Worm (Caenorhabditis elegans): ENCODE data around the gene T04A8.7.

The T04A8.7 gene

DNA sequence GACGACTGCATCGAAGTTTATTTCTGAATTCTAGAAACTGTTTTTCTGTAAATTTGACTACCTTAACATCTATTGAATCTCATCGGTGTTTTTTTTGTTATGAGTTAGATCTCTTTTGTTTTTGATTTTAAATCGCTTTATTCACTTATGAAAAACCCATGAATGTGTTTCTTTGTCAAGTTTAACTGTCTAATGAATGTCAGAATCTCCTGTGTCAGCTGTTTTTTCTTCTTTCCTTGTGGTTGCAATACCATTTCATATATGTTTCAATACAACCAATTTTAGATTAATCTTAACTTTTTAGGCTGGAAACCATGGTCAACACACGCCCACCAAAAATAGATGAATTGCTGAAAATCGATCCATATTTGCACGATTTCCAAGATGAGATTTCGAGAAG lies at the start of gene T04A8.7:
T04A8.7 (plus strand) TSS at position 301 of the 400 bp plus-strand sequence.
- no peak for TF ChIP-seq ceh-44 (GFP tag; IDR thresholded peaks at IDR 0.05)
- peak in 1 of 2 experiments; percentile 67 for TF ChIP-seq unc-62 (GFP tag; optimal IDR thresholded peaks at IDR 0.05 in 1 of 2)
- TF ChIP-seq unc-62 (tag; optimal IDR thresholded peaks at IDR 0.05): no peak
- peak; percentile 59 for TF ChIP-seq ama-1 (optimal IDR thresholded peaks at IDR 0.05)
- no peak for TF ChIP-seq sdz-12 (GFP tag; optimal IDR thresholded peaks at IDR 0.05)

DNA sequence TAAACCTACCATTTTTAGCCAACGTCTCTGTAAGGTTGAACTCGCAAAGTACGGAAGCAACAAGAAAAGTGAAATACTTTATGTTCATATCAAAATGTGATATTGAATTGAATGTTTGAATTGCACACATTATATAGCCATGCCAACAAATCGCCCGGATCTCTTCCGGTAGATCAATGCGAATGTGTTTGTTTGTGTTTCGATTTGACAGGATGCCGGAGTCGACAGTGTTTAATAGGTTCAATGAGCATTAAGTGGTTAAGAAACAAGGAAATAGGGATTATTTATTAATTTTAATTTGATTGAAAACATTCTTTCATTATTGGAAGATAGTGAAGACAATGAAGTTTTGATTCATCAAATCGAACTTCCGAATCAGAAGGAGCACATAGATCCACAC lies 48.9 kb upstream of the T04A8.7 start, which contains the start of gene pqn-29:
pqn-29 (minus strand) TSS at position 101 of the 400 bp plus-strand sequence.
- TF ChIP-seq nhr-41 (GFP tag; IDR thresholded peaks at IDR 0.05) (no peak), ZK337.2 (GFP tag; IDR thresholded peaks at IDR 0.05) (no peak), zfp-3 (GFP tag; conservative IDR thresholded peaks at IDR 0.05) (no peak), ceh-82 (tag; optimal IDR thresholded peaks at IDR 0.05) (no peak), lin-1 (GFP tag; IDR thresholded peaks at IDR 0.05) (no peak), T20F7.1 (GFP tag; optimal IDR thresholded peaks at IDR 0.05) (no peak), Y105C5A.15 (GFP tag; IDR thresholded peaks at IDR 0.05) (no peak), php-3 (GFP tag; IDR thresholded peaks at IDR 0.05) (no peak), D1046.2 (GFP tag; IDR thresholded peaks at IDR 0.05) (no peak), dve-1 (tag; optimal IDR thresholded peaks at IDR 0.05; ENCODE audit: insufficient read depth) (no peak), hif-1 (tag; optimal IDR thresholded peaks at IDR 0.05) (no peak), sdz-12 (GFP tag; optimal IDR thresholded peaks at IDR 0.05) (no peak), ctbp-1 (GFP tag; IDR thresholded peaks at IDR 0.05) (no peak), F10B5.3 (tag; optimal IDR thresholded peaks at IDR 0.05) (no peak), mxl-3 (GFP tag; optimal IDR thresholded peaks at IDR 0.05) (no peak)

DNA sequence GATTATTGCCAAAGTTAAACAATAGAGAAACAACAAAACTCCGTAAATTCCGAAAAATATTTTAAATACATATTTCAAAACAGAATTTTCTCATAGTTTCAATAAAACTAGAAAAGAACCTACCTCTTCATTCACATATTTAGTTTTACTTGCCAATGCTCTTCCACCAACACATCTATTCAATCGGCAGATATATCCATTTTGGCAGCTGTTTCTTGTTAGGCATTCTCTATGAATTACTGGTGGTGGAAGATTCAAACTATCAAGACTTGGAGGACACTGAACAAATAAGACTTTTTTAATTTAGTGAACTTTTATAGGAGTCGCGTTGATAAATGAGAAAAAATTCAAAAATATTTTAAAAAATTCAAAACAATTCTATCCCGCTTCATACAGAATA lies 47.8 kb upstream of the T04A8.7 start:
- TF ChIP-seq vab-7 (GFP tag; IDR thresholded peaks at IDR 0.05) (no peak), zip-11 (GFP tag; IDR thresholded peaks at IDR 0.05) (no peak)

DNA sequence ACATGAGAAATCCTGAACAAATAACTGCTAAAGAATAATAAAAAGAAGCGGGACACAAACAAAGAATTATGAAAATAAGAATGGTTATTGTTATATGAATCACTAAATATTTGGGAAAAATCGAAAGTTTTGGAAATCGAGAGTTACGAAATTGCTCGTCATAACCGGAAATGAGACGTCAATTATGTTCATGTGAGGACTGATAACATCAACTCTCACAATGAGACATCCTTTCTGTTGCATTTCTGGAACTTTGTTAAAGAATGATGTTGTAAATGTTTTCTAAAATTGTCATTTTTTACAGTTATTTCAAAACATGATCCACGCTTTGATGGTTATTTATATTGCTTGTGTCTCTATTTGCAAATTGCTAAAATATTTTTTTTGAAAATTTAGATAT lies 47.3 kb upstream of the T04A8.7 start, which contains the start of gene T23F11.6:
T23F11.6 (minus strand) TSS at position 45 of the 400 bp plus-strand sequence.
- TF ChIP-seq pqm-1 (tag; optimal IDR thresholded peaks at IDR 0.05): peak; percentile 53
- no peak for TF ChIP-seq lin-39 (tag; optimal IDR thresholded peaks at IDR 0.05)
- no peak for TF ChIP-seq arid-1 (GFP tag; conservative IDR thresholded peaks at IDR 0.05)
- TF ChIP-seq ama-1 (optimal IDR thresholded peaks at IDR 0.05): no peak
- TF ChIP-seq daf-12 (tag; optimal IDR thresholded peaks at IDR 0.05): no peak
- no peak for TF ChIP-seq hlh-30 (tag; optimal IDR thresholded peaks at IDR 0.05; ENCODE audit: insufficient read depth)
- no peak for TF ChIP-seq Y5F2A.4 (GFP tag; optimal IDR thresholded peaks at IDR 0.05)
- no peak for TF ChIP-seq hif-1 (tag; optimal IDR thresholded peaks at IDR 0.05)
- no peak for TF ChIP-seq F44E2.7 (GFP tag; IDR thresholded peaks at IDR 0.05)
- TF ChIP-seq mxl-3 (GFP tag; optimal IDR thresholded peaks at IDR 0.05): no peak
- no peak for TF ChIP-seq unc-62 (GFP tag; optimal IDR thresholded peaks at IDR 0.05 in 1 of 2)
- no peak for TF ChIP-seq unc-62 (tag; optimal IDR thresholded peaks at IDR 0.05)
- TF ChIP-seq nhr-76 (tag; optimal IDR thresholded peaks at IDR 0.05): no peak
- peak; percentile 5 for TF ChIP-seq dve-1 (tag; optimal IDR thresholded peaks at IDR 0.05; ENCODE audit: insufficient read depth)
- TF ChIP-seq set-16 (GFP tag; IDR thresholded peaks at IDR 0.05): no peak
- no peak for TF ChIP-seq jun-1 (tag; optimal IDR thresholded peaks at IDR 0.05)
- TF ChIP-seq ceh-44 (GFP tag; IDR thresholded peaks at IDR 0.05): no peak
- TF ChIP-seq mxl-2 (GFP tag; conservative IDR thresholded peaks at IDR 0.05): no peak
- TF ChIP-seq mdl-1 (tag; optimal IDR thresholded peaks at IDR 0.05): peak in 1 of 2 experiments; percentile 1
- no peak for TF ChIP-seq nhr-10 (tag; optimal IDR thresholded peaks at IDR 0.05)
- TF ChIP-seq lsy-2 (tag; optimal IDR thresholded peaks at IDR 0.05): no peak
- no peak for TF ChIP-seq nhr-111 (GFP tag; optimal IDR thresholded peaks at IDR 0.05)
- no peak for TF ChIP-seq madf-5 (GFP tag; IDR thresholded peaks at IDR 0.05)
- TF ChIP-seq tag-97 (GFP tag; IDR thresholded peaks at IDR 0.05): no peak
- TF ChIP-seq lin-13 (GFP tag; optimal IDR thresholded peaks at IDR 0.05): no peak
- no peak for TF ChIP-seq gei-8 (GFP tag; optimal IDR thresholded peaks at IDR 0.05)
- peak; percentile 15 for TF ChIP-seq nhr-28 (tag; optimal IDR thresholded peaks at IDR 0.05)
- TF ChIP-seq Y48G9A.11 (GFP tag; IDR thresholded peaks at IDR 0.05): no peak
- TF ChIP-seq Y105C5A.15 (GFP tag; IDR thresholded peaks at IDR 0.05): no peak
- peak; percentile 65 for TF ChIP-seq dmd-6 (GFP tag; IDR thresholded peaks at IDR 0.05)
- no peak for TF ChIP-seq hlh-11 (tag; optimal IDR thresholded peaks at IDR 0.05)
- TF ChIP-seq skn-1 (tag; optimal IDR thresholded peaks at IDR 0.05): no peak
- TF ChIP-seq zag-1 (tag; optimal IDR thresholded peaks at IDR 0.05): no peak

Data from whole organism, L4 larva.